Worm (Caenorhabditis elegans): ENCODE results near the gene otub-4.

Gene otub-4

ce11 chrIV:3363784-3364183, 14.1 kb downstream of the otub-4 start:
- no peak for TF ChIP-seq madf-2 (tag; optimal IDR thresholded peaks at IDR 0.05)
- TF ChIP-seq elt-2 (tag; optimal IDR thresholded peaks at IDR 0.05) = no peak
- TF ChIP-seq nhr-232 (tag; optimal IDR thresholded peaks at IDR 0.05) = no peak
- no peak for TF ChIP-seq ztf-16 (tag; optimal IDR thresholded peaks at IDR 0.05)
- no peak for TF ChIP-seq dmd-4 (tag; optimal IDR thresholded peaks at IDR 0.05; ENCODE audit: borderline replicate concordance)
- no peak for TF ChIP-seq hlh-15 (tag; optimal IDR thresholded peaks at IDR 0.05)
- TF ChIP-seq ceh-24 (tag; optimal IDR thresholded peaks at IDR 0.05) = no peak
- TF ChIP-seq tbx-7 (tag; optimal IDR thresholded peaks at IDR 0.05) = no peak
- TF ChIP-seq sox-4 (tag; optimal IDR thresholded peaks at IDR 0.05) = no peak
- no peak for TF ChIP-seq fax-1 (tag; optimal IDR thresholded peaks at IDR 0.05)
- no peak for TF ChIP-seq pha-4 (tag; optimal IDR thresholded peaks at IDR 0.05)
- no peak for TF ChIP-seq hlh-8 (tag; optimal IDR thresholded peaks at IDR 0.05)
- no peak for TF ChIP-seq dve-1 (tag; optimal IDR thresholded peaks at IDR 0.05)
- no peak for TF ChIP-seq nfya-1 (tag; optimal IDR thresholded peaks at IDR 0.05)
- TF ChIP-seq nhr-11 (tag; optimal IDR thresholded peaks at IDR 0.05) = no peak
- TF ChIP-seq fkh-6 (tag; optimal IDR thresholded peaks at IDR 0.05) = no peak

DNA sequence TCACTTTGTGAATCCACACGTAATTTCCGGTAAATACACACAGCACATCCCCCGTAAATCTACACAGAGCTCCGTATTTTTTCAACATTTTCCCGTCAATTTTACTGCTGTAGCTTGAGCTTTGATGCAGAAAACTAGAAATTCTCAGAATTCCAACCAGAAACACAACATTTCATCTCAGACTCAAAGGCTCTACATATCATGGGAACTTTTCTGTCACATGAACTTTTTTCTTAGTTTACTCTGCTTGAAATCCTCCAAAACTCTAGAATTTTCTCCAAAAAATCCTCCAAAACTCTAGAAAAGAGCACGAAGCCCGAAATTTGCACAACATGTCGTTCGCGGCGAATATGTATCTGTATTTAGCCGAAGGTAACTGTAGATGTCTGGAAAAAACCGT, 14.7 kb downstream of the otub-4 start, which contains the start of gene Y55H10A.2:
TSS of gene Y55H10A.2 (plus strand) at position 301 of the 400 bp plus-strand sequence.
- TF ChIP-seq ceh-2 (tag; optimal IDR thresholded peaks at IDR 0.05) = no peak

DNA sequence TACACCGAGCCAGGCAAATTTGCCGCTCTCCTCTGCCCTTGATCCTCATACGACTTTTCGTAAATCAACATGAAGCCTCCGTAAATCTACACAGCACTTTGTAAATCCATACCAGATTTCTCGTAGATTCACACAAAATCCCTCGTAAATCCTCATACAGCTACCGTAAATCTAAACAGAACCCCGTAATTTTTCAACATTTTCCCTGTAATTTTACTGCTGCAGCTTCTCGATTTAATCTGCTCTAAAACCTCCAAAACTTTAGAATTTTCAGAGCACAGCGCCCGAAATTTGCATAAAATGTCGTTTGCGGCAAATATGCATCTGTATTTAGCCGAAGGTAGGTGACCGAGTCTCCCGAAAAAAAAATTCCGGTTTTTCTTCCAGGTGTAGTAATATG, 23.2 kb downstream of the otub-4 start, which contains the start of gene F42A6.1:
TSS of gene F42A6.1 (plus strand) at position 301 of the 400 bp plus-strand sequence.
- TF ChIP-seq ets-4 (tag; optimal IDR thresholded peaks at IDR 0.05) (no peak), dve-1 (tag; optimal IDR thresholded peaks at IDR 0.05) (no peak), sox-4 (tag; optimal IDR thresholded peaks at IDR 0.05) (no peak), tbx-7 (tag; optimal IDR thresholded peaks at IDR 0.05) (no peak)

ce11 chrIV:3352019-3352418, 25.9 kb downstream of the otub-4 start:
- TF ChIP-seq sdc-2 (tag; optimal IDR thresholded peaks at IDR 0.05) = no peak
- peak; percentile 27 for TF ChIP-seq ref-2 (tag; optimal IDR thresholded peaks at IDR 0.05)
- TF ChIP-seq unc-42 (tag; optimal IDR thresholded peaks at IDR 0.05) = peak; percentile 12
- TF ChIP-seq nhr-232 (tag; optimal IDR thresholded peaks at IDR 0.05) = no peak
- TF ChIP-seq ets-4 (tag; optimal IDR thresholded peaks at IDR 0.05) = no peak
- no peak for TF ChIP-seq fkh-6 (tag; optimal IDR thresholded peaks at IDR 0.05)
- no peak for TF ChIP-seq che-1 (tag; optimal IDR thresholded peaks at IDR 0.05)

DNA sequence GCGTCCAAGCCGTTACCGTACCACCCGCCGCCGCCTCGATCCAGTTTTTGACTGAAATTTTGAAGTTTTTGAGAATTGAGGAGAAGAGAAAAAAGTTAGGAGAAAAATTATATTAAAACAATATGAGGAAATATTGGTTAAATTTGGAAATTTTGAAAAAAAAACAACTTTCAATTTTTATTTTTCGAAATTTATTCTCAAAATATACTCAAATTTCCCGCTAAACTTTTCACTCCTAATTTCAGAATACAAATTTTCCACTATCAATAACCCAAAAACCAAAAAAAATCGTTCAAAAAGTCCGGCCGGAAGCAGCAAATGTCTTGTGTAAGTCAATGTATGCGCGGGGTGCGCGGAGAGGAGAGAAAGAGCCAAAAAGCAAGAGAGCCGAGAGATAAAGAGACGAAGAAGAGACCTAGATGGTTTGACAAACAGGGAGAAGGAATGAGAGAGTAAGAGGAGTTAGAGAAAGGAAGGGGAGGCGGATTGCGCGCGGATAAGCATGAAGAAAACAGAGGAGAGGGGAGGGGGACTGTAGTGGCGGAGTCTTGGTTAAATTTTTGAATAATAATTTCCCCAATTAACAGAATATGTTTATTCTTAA, 27.9 kb downstream of the otub-4 start, which contains the start of gene elks-1:
TSS of gene elks-1 (minus strand) at position 51 of the 604 bp plus-strand sequence.
- TF ChIP-seq hlh-15 (tag; optimal IDR thresholded peaks at IDR 0.05) = no peak
- peak; percentile 53 for TF ChIP-seq nfya-1 (tag; optimal IDR thresholded peaks at IDR 0.05)
- peak; percentile 11 for TF ChIP-seq ceh-31 (tag; optimal IDR thresholded peaks at IDR 0.05)
- peak; percentile 28 for TF ChIP-seq ref-2 (tag; optimal IDR thresholded peaks at IDR 0.05)
- no peak for TF ChIP-seq ceh-14 (tag; optimal IDR thresholded peaks at IDR 0.05)
- TF ChIP-seq tbx-2 (tag; optimal IDR thresholded peaks at IDR 0.05) = peak; percentile 17
- peak; percentile 27 for TF ChIP-seq ceh-34 (tag; optimal IDR thresholded peaks at IDR 0.05)

DNA sequence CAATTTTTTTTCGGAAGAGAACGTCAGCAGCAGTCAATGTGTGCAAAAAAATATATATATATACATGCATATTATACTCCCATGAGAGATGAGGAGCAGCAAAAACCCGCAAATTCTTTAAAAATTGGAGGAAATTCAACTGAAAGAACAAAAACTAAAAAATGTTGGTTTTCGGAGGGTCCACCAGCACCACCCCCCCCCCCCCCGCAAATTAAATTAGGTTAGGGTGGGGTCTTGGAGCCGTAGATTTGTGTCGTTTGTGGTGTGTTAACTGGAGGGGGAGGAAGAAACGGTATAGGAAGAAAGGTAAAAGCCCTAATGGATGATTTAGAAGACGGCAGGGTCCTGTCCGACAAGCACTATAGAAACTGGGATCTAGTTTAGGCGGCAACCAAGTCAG, 29.6 kb downstream of the otub-4 start:
- no peak for TF ChIP-seq C38D4.7 (GFP tag; optimal IDR thresholded peaks at IDR 0.05)
- TF ChIP-seq ceh-24 (tag; optimal IDR thresholded peaks at IDR 0.05) = no peak
- no peak for TF ChIP-seq lim-6 (tag; optimal IDR thresholded peaks at IDR 0.05)
- TF ChIP-seq K09A11.1 (tag; optimal IDR thresholded peaks at IDR 0.05; ENCODE audit: insufficient read depth) = no peak
- no peak for TF ChIP-seq ceh-31 (tag; optimal IDR thresholded peaks at IDR 0.05)
- no peak for TF ChIP-seq hlh-15 (tag; optimal IDR thresholded peaks at IDR 0.05)
- no peak for TF ChIP-seq odd-2 (tag; optimal IDR thresholded peaks at IDR 0.05)
- no peak for TF ChIP-seq Y22D7AL.16 (tag; optimal IDR thresholded peaks at IDR 0.05)
- TF ChIP-seq C08G9.2 (tag; optimal IDR thresholded peaks at IDR 0.05) = no peak
- TF ChIP-seq hlh-13 (GFP tag; optimal IDR thresholded peaks at IDR 0.05) = no peak
- TF ChIP-seq gmeb-2 (tag; optimal IDR thresholded peaks at IDR 0.05) = no peak
- TF ChIP-seq pax-1 (tag; optimal IDR thresholded peaks at IDR 0.05) = no peak
- no peak for TF ChIP-seq unc-42 (tag; optimal IDR thresholded peaks at IDR 0.05)
- no peak for TF ChIP-seq F13H6.1 (tag; optimal IDR thresholded peaks at IDR 0.05)
- no peak for TF ChIP-seq K02D7.2 (tag; optimal IDR thresholded peaks at IDR 0.05)
- TF ChIP-seq unc-86 (tag; optimal IDR thresholded peaks at IDR 0.05) = no peak
- no peak for TF ChIP-seq mec-3 (tag; optimal IDR thresholded peaks at IDR 0.05; ENCODE audit: borderline replicate concordance)
- TF ChIP-seq ttx-3 (tag; optimal IDR thresholded peaks at IDR 0.05) = no peak
- no peak for TF ChIP-seq ceh-14 (tag; optimal IDR thresholded peaks at IDR 0.05)
